Worm (Caenorhabditis elegans) whole organism, L4/young adult: ENCODE data around the gene pho-7.

Experiments used
- W03F9.2 ChIP-seq: fragments of 150-350 bp; optimal IDR thresholded peaks from 2 replicates; lab custom pipeline; 2014; ENCODE audit warnings: missing biosample characterization, missing genetic modification characterization
- dao-5 ChIP-seq: sonication (generic microtip); optimal IDR thresholded peaks from 2 replicates; lab custom pipeline; 2016; ENCODE audit warnings: missing genotype, missing genetic modification characterization, moderate library complexity, missing compliant biosample characterization
- him-1 ChIP-seq: sonication (generic microtip); optimal IDR thresholded peaks from 2 replicates; lab custom pipeline; 2016; ENCODE audit warnings: missing genotype, missing genetic modification reagents, missing genetic modification characterization, missing compliant biosample characterization

Gene pho-7

DNA sequence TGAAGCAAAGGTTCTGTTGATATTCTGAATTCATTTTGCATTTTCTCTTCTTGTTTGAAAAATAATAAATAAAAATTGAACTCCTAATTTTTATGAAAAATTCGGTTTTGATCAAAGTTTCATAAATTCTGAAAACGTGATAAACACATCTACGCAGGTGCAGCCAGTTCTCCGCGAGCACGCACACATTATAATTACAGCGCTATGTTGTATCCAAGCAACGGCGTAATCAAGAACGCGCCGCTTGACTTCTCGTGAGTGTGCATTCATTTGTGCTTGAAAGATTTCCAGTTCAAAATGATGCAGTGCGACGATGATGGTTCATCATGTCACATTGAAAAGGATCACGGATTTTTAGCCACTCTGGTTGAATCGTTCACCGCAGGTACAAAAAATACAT, 49.3 kb downstream of the pho-7 start, which contains the start of gene F47B10.3:
TSS of gene F47B10.3 (plus strand) at position 301 of the 400 bp plus-strand sequence.
- TF ChIP-seq dao-5 (tag; lab: Kevin White, UChicago): no peak

DNA sequence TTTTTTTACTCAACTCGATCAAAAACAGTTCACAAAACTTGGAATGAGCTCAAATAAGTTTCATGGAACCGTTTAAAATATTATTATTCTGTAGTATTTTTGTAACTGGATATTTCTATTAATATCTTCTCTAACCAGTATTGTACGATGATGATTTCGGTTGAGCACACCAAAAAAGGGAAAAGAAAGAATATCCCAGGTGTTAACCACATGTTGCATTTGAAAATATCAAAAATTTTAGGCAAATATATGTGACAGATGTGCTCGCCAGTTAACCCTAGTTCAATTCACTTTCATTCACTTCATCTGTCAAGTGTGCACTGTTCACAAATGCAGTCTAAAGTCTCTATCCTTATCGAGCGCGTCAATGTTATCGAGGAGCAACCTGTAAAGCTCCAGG, 50.2 kb downstream of the pho-7 start, which contains the start of gene F47B10.4:
TSS of gene F47B10.4 (plus strand) at position 301 of the 400 bp plus-strand sequence.
- TF ChIP-seq W03F9.2 (tag; lab: Kevin White, UChicago): no peak
- no peak for TF ChIP-seq him-1 (tag; lab: Kevin White, UChicago)
- TF ChIP-seq dao-5 (tag; lab: Kevin White, UChicago): no peak

DNA sequence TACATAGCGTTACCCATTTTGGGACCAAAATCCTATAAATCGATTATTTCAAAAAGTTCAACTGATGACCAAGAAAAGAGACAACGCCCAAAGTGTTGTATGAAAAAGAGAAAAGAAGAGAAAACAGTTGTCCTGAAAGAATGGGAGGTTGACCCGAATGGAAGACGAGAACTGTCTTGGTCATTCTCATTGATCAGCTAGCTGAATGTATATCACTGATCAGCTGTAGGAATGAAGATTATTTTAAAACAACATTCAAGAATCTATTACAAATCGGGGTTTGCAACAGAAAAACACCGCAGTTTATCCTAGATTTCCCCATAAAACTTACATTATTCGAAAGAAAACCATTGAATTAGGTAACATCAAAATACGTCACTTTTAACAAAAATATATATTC, 50.7 kb downstream of the pho-7 start, which contains the start of gene F47B10.5:
TSS of gene F47B10.5 (minus strand) at position 101 of the 400 bp plus-strand sequence.
- TF ChIP-seq him-1 (tag; lab: Kevin White, UChicago): no peak
- no peak for TF ChIP-seq dao-5 (tag; lab: Kevin White, UChicago)
- TF ChIP-seq W03F9.2 (tag; lab: Kevin White, UChicago): no peak

DNA sequence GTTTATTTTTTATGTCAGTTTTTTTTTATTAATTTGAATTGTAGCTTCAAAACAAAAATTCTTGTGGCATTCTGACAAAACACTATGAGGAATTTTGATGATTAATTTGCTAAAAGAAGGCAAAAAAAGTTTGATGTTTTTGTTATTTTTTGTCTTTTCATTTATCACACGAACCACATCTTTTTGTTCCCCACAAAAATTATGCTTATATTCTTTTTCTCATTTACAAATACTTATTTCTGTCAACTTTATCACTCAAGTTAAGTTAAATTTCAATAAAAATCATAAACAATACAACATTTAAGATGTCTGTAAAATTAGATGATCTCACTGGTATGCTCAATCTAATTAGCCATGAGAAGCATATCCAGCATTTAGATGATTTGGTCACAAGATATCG, 53.0 kb downstream of the pho-7 start, which contains the start of gene F47B10.6:
TSS of gene F47B10.6 (plus strand) at position 301 of the 400 bp plus-strand sequence.
- TF ChIP-seq dao-5 (tag; lab: Kevin White, UChicago) (no peak), W03F9.2 (tag; lab: Kevin White, UChicago) (no peak), him-1 (tag; lab: Kevin White, UChicago) (no peak)
